Worm (Caenorhabditis elegans) whole organism, L1 larva: ENCODE measurements around the gene sri-45.

ENCODE experiments used
- C04F5.9 ChIP-seq: sonication (generic microtip); optimal IDR thresholded peaks from 2 replicates; lab custom pipeline; 2016; ENCODE audit warnings: missing genetic modification characterization, missing compliant biosample characterization
- C34B4.2 ChIP-seq: sonication (generic microtip); optimal IDR thresholded peaks from 2 replicates; lab custom pipeline; 2017; ENCODE audit warnings: mild to moderate bottlenecking, missing genetic modification characterization, missing compliant biosample characterization
- F16B12.6 ChIP-seq: fragments of 150-350 bp; optimal IDR thresholded peaks from 2 replicates; lab custom pipeline; 2014; ENCODE audit warnings: missing biosample characterization, missing genetic modification characterization
- ama-1 ChIP-seq: fragments of 150-350 bp; optimal IDR thresholded peaks from 2 replicates; lab custom pipeline; 2014
- blmp-1 ChIP-seq: fragments of 150-350 bp; optimal IDR thresholded peaks from 2 replicates; lab custom pipeline; 2014; ENCODE audit warnings: missing biosample characterization, missing genetic modification characterization
- ceh-8 ChIP-seq: fragments of 200-800 bp; sonication (Bioruptor generic); optimal IDR thresholded peaks from 2 replicates; lab custom pipeline; 2018; ENCODE audit warnings: mild to moderate bottlenecking, missing genetic modification characterization, moderate library complexity, missing compliant biosample characterization
- ces-1 ChIP-seq: fragments of 150-350 bp; optimal IDR thresholded peaks from 2 replicates; lab custom pipeline; 2014; ENCODE audit warnings: missing biosample characterization, missing genetic modification reagents, missing genetic modification characterization
- dsc-1 ChIP-seq: sonication (generic microtip); optimal IDR thresholded peaks from 2 replicates; lab custom pipeline; 2016; ENCODE audit warnings: mild to moderate bottlenecking, missing genetic modification characterization, missing compliant biosample characterization
- efl-3 ChIP-seq: fragments of 200-800 bp; sonication (Bioruptor generic); optimal IDR thresholded peaks from 2 replicates; lab custom pipeline; 2018; ENCODE audit warnings: mild to moderate bottlenecking, missing genetic modification characterization, missing compliant biosample characterization
- egl-13 ChIP-seq: sonication (generic microtip); optimal IDR thresholded peaks from 2 replicates; lab custom pipeline; 2016; ENCODE audit warnings: missing genotype, missing genetic modification reagents, missing genetic modification characterization, missing compliant biosample characterization
- egl-27 ChIP-seq, 2 experiments: fragments of 150-350 bp in 1 of 2; sonication (generic microtip); optimal IDR thresholded peaks; 3 replicates each; lab custom pipeline; 2017 to 2018; ENCODE audit warnings: missing biosample characterization in 2 of 2, missing genetic modification characterization in 2 of 2, missing genetic modification reagents in 2 of 2
- elt-2 ChIP-seq: sonication (generic microtip); optimal IDR thresholded peaks from 2 replicates; lab custom pipeline; 2016; ENCODE audit warnings: missing genetic modification characterization, mild to moderate bottlenecking, inconsistent platforms, missing compliant biosample characterization, missing genetic modification reagents
- grh-1 ChIP-seq: fragments of 200-800 bp; sonication (Bioruptor generic); IDR thresholded peaks from 2 replicates; pipeline ENCODE4 v1.3.6; 2022; ENCODE audit warnings: missing genetic modification reagents, missing genetic modification characterization, missing compliant biosample characterization
- hpl-2 ChIP-seq: fragments of 150-350 bp; optimal IDR thresholded peaks from 2 replicates; lab custom pipeline; 2014; ENCODE audit warnings: missing biosample characterization, missing genetic modification reagents, missing genetic modification characterization
- isw-1 ChIP-seq: fragments of 200-800 bp; sonication (Bioruptor generic); IDR thresholded peaks from 2 replicates; pipeline ENCODE4 v1.3.6; 2022; ENCODE audit warnings: missing genetic modification characterization, missing compliant biosample characterization
- lin-15B ChIP-seq: fragments of 150-350 bp; sonication (generic microtip); optimal IDR thresholded peaks from 3 replicates; lab custom pipeline; 2014; ENCODE audit warnings: missing biosample characterization, missing genetic modification characterization
- lir-3 ChIP-seq: sonication (generic microtip); optimal IDR thresholded peaks from 2 replicates; lab custom pipeline; 2016; ENCODE audit warnings: mild to moderate bottlenecking, missing genetic modification characterization, moderate library complexity, missing compliant biosample characterization; ENCODE audit not compliant: poor library complexity
- lsy-2 ChIP-seq, 2 experiments: fragments of 150-350 bp; optimal IDR thresholded peaks; 2 replicates each; lab custom pipeline; 2014; ENCODE audit warnings: missing biosample characterization in 2 of 2, missing genetic modification characterization in 2 of 2
- mef-2 ChIP-seq: fragments of 150-350 bp; optimal IDR thresholded peaks from 2 replicates; lab custom pipeline; 2014; ENCODE audit warnings: missing biosample characterization, missing genetic modification characterization
- mep-1 ChIP-seq: fragments of 150-350 bp; optimal IDR thresholded peaks from 2 replicates; lab custom pipeline; 2014; ENCODE audit warnings: missing biosample characterization, missing genetic modification characterization
- nhr-20 ChIP-seq: sonication (generic microtip); optimal IDR thresholded peaks from 2 replicates; lab custom pipeline; 2016; ENCODE audit warnings: mild to moderate bottlenecking, missing genetic modification characterization, missing compliant biosample characterization
- nhr-47 ChIP-seq: sonication (generic microtip); optimal IDR thresholded peaks from 2 replicates; lab custom pipeline; 2016; ENCODE audit warnings: mild to moderate bottlenecking, missing genetic modification characterization, moderate library complexity, missing compliant biosample characterization
- nhr-71 ChIP-seq: sonication (generic microtip); optimal IDR thresholded peaks from 2 replicates; lab custom pipeline; 2016; ENCODE audit warnings: mild to moderate bottlenecking, missing genetic modification characterization, moderate library complexity, missing compliant biosample characterization
- nhr-77 ChIP-seq: fragments of 150-350 bp; optimal IDR thresholded peaks from 2 replicates; lab custom pipeline; 2014; ENCODE audit warnings: missing biosample characterization, missing genetic modification characterization
- nhr-85 ChIP-seq: sonication (generic microtip); peaks from one replicate; lab custom pipeline; 2016; ENCODE audit warnings: missing genetic modification characterization, inconsistent platforms, missing compliant biosample characterization
- pag-3 ChIP-seq: sonication (generic microtip); optimal IDR thresholded peaks from 2 replicates; lab custom pipeline; 2017; ENCODE audit warnings: missing genetic modification characterization, mild to moderate bottlenecking, missing compliant biosample characterization, antibody characterized with exemption, borderline replicate concordance; ENCODE audit not compliant: insufficient read depth
- pax-3 ChIP-seq: fragments of 200-800 bp; sonication (Bioruptor generic); optimal IDR thresholded peaks from 2 replicates; lab custom pipeline; 2018; ENCODE audit warnings: mild to moderate bottlenecking, missing genetic modification characterization, moderate library complexity, missing compliant biosample characterization
- pqm-1 ChIP-seq: sonication (generic microtip); optimal IDR thresholded peaks from 3 replicates; lab custom pipeline; 2017; ENCODE audit warnings: missing biosample characterization, missing genetic modification characterization
- skn-1 ChIP-seq: fragments of 150-350 bp; optimal IDR thresholded peaks from 2 replicates; lab custom pipeline; 2014; ENCODE audit warnings: missing biosample characterization, missing genetic modification characterization
- snpc-4 ChIP-seq: fragments of 150-350 bp; optimal IDR thresholded peaks from 2 replicates; lab custom pipeline; 2014; ENCODE audit warnings: missing biosample characterization, missing genetic modification characterization
- snu-23 ChIP-seq: sonication (generic microtip); optimal IDR thresholded peaks from 2 replicates; lab custom pipeline; 2016; ENCODE audit warnings: missing genetic modification characterization, missing compliant biosample characterization
- swsn-7 ChIP-seq: sonication (generic microtip); optimal IDR thresholded peaks from 2 replicates; lab custom pipeline; 2016; ENCODE audit warnings: missing genetic modification characterization, missing compliant biosample characterization
- tbx-2 ChIP-seq: sonication (generic microtip); optimal IDR thresholded peaks from 2 replicates; lab custom pipeline; 2016; ENCODE audit warnings: missing genetic modification characterization, missing compliant biosample characterization
- tlp-1 ChIP-seq: fragments of 150-350 bp; optimal IDR thresholded peaks from 2 replicates; lab custom pipeline; 2014; ENCODE audit warnings: missing biosample characterization, missing genetic modification characterization
- unc-30 ChIP-seq: sonication (generic microtip); optimal IDR thresholded peaks from 2 replicates; lab custom pipeline; 2017; ENCODE audit warnings: missing biosample characterization, missing genetic modification characterization
- unc-86 ChIP-seq: sonication (generic microtip); optimal IDR thresholded peaks from 2 replicates; lab custom pipeline; 2016; ENCODE audit warnings: missing genetic modification characterization, missing compliant biosample characterization
- unc-98 ChIP-seq: fragments of 200-800 bp; sonication (Bioruptor generic); IDR thresholded peaks from 2 replicates; pipeline ENCODE4 v1.3.6; 2022; ENCODE audit warnings: missing genetic modification characterization, missing compliant biosample characterization
- xbp-1 ChIP-seq: sonication (generic microtip); optimal IDR thresholded peaks from 2 replicates; lab custom pipeline; 2016; ENCODE audit warnings: missing genetic modification characterization, missing compliant biosample characterization
- zag-1 ChIP-seq: fragments of 150-350 bp; optimal IDR thresholded peaks from 2 replicates; lab custom pipeline; 2014; ENCODE audit warnings: missing biosample characterization, missing genetic modification characterization
- ztf-11 ChIP-seq, 2 experiments: sonication (generic microtip); optimal IDR thresholded peaks; 2 replicates each; lab custom pipeline; 2016 to 2017; ENCODE audit warnings: missing genetic modification characterization in 2 of 2, missing biosample characterization in 1 of 2, missing compliant biosample characterization in 1 of 2

The sri-45 gene

ce11 chrII:684811-685210 is 23.2 kb upstream of the sri-45 start, which contains the start of gene T02H6.5:
Gene T02H6.5, plus strand, starts transcription at chrII:685111.
- TF ChIP-seq egl-13: no peak
- no peak for TF ChIP-seq ztf-11 (tag; optimal IDR thresholded peaks at IDR 0.05; lab: Kevin White, UChicago)
- TF ChIP-seq xbp-1 (tag; lab: Kevin White, UChicago): no peak
- TF ChIP-seq F16B12.6 (tag; lab: Kevin White, UChicago): no peak
- no peak for TF ChIP-seq skn-1 (tag; lab: Kevin White, UChicago)
- no peak for TF ChIP-seq lir-3 (tag; lab: Kevin White, UChicago)
- no peak for TF ChIP-seq C04F5.9 (tag; lab: Kevin White, UChicago)
- no peak for TF ChIP-seq blmp-1 (tag; lab: Kevin White, UChicago)
- TF ChIP-seq lin-15B (tag; lab: Kevin White, UChicago): no peak
- no peak for TF ChIP-seq unc-30 (tag; lab: Kevin White, UChicago)
- TF ChIP-seq egl-27 (tag; optimal IDR thresholded peaks at IDR 0.05; lab: Kevin White, UChicago): no peak
- no peak for TF ChIP-seq ces-1
- no peak for TF ChIP-seq C34B4.2 (tag; lab: Kevin White, UChicago)
- TF ChIP-seq ceh-8 (GFP tag; lab: Kevin White, UChicago): no peak
- no peak for TF ChIP-seq nhr-20 (tag; lab: Kevin White, UChicago)
- TF ChIP-seq nhr-71 (tag; lab: Kevin White, UChicago): no peak

ce11 chrII:683467-683866 is 21.9 kb upstream of the sri-45 start, which contains the start of gene T02H6.6:
Gene T02H6.6, plus strand, starts transcription at chrII:683767.
- TF ChIP-seq snu-23 (GFP tag; lab: Kevin White, UChicago): no peak
- no peak for TF ChIP-seq tlp-1 (tag; lab: Kevin White, UChicago)
- no peak for TF ChIP-seq ceh-8 (GFP tag; lab: Kevin White, UChicago)
- TF ChIP-seq pax-3 (tag; lab: Kevin White, UChicago): no peak
- TF ChIP-seq nhr-85: no peak
- TF ChIP-seq zag-1: no peak
- TF ChIP-seq elt-2 (tag; lab: Kevin White, UChicago): no peak
- no peak for TF ChIP-seq efl-3 (GFP tag; lab: Kevin White, UChicago)
- no peak for TF ChIP-seq nhr-20 (tag; lab: Kevin White, UChicago)
- no peak for TF ChIP-seq swsn-7
- no peak for TF ChIP-seq ama-1 (lab: Kevin White, UChicago)
- TF ChIP-seq pag-3 (tag; lab: Kevin White, UChicago): no peak

DNA sequence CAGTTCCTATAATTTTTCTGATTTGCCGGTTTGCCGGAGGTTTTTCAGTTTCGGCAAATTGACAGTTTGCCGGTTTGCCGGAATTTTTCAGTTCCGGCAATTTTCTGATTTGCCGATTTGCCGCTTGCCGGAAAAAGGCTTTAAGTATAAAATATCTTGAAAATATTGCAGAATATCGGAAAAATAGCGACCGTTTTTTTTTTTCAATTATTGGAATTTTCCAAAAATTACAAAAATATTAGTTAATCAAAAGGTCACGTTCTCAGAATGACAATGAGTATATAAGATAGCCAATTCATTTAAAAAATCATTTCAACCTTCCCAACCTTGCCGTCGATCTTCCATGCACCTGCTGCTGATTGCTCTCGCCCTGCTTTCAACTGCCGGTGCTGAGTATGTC is 20.7 kb upstream of the sri-45 start, which contains the start of gene T02H6.7:
T02H6.7 (plus strand) TSS at position 301 of the 400 bp plus-strand sequence.
- TF ChIP-seq nhr-47 (tag; lab: Kevin White, UChicago) (no peak), lsy-2 (tag; optimal IDR thresholded peaks at IDR 0.05; lab: Kevin White, UChicago) (no peak), tbx-2 (tag; lab: Kevin White, UChicago) (no peak), C04F5.9 (tag; lab: Kevin White, UChicago) (no peak), pqm-1 (tag; lab: Kevin White, UChicago) (no peak), mep-1 (tag; lab: Kevin White, UChicago) (no peak), dsc-1 (tag; lab: Kevin White, UChicago) (no peak), isw-1 (GFP tag; lab: Robert Waterston, UW) (no peak), unc-98 (no peak), nhr-77 (no peak), snpc-4 (tag; lab: Kevin White, UChicago) (no peak), elt-2 (tag; lab: Kevin White, UChicago) (no peak), grh-1 (GFP tag; lab: Robert Waterston, UW) (no peak), hpl-2 (GFP tag; lab: Kevin White, UChicago) (no peak), tlp-1 (tag; lab: Kevin White, UChicago) (no peak), unc-86 (tag; lab: Kevin White, UChicago) (no peak), mef-2 (no peak), nhr-20 (tag; lab: Kevin White, UChicago) (no peak)
- TF ChIP-seq, all 84 proteins: peak for 0
